Fruit fly (Drosophila melanogaster) whole organism, embryonic: ENCODE results near the gene CG7550.

Experiments used
- Asciz ChIP-seq: fragments of 200-800 bp; sonication (Bioruptor generic); optimal IDR thresholded peaks from 2 replicates; lab custom pipeline; 2017; ENCODE audit warnings: missing biosample characterization, mild to moderate bottlenecking, missing genetic modification characterization, missing genetic modification reagents
- Atf6 ChIP-seq: fragments of 200-800 bp; sonication (Bioruptor generic); IDR thresholded peaks from 2 replicates; pipeline ENCODE4 v1.3.6; 2022; ENCODE audit warnings: missing biosample characterization, missing genetic modification characterization
- CG12659 ChIP-seq: fragments of 200-800 bp; sonication (Bioruptor generic); optimal IDR thresholded peaks from 3 replicates; lab custom pipeline; 2017; ENCODE audit warnings: mild to moderate bottlenecking, missing biosample characterization, missing genetic modification reagents, missing genetic modification characterization
- CG14860 ChIP-seq: fragments of 200-800 bp; sonication (Bioruptor generic); IDR thresholded peaks from 3 replicates; pipeline ENCODE4 v1.3.6; 2022; ENCODE audit warnings: missing biosample characterization, missing genetic modification characterization; ENCODE audit not compliant: partially characterized antibody
- CG1529 ChIP-seq: fragments of 200-800 bp; sonication (Bioruptor generic); optimal IDR thresholded peaks from 3 replicates; lab custom pipeline; 2018; ENCODE audit warnings: missing biosample characterization, missing genetic modification characterization
- CG17568 ChIP-seq: fragments of 200-800 bp; sonication (Bioruptor generic); optimal IDR thresholded peaks from 2 replicates; lab custom pipeline; 2018; ENCODE audit warnings: missing biosample characterization, mild to moderate bottlenecking, missing genetic modification characterization, moderate library complexity
- CG17802 ChIP-seq: fragments of 200-800 bp; sonication (Bioruptor generic); optimal IDR thresholded peaks from 2 replicates; lab custom pipeline; 2018; ENCODE audit warnings: missing biosample characterization, mild to moderate bottlenecking, missing genetic modification characterization, moderate library complexity
- CG17912 ChIP-seq: fragments of 200-800 bp; sonication (Bioruptor generic); optimal IDR thresholded peaks from 2 replicates; lab custom pipeline; 2018; ENCODE audit warnings: missing biosample characterization, mild to moderate bottlenecking, missing genetic modification characterization
- CG18599 ChIP-seq: fragments of 200-800 bp; sonication (Bioruptor generic); optimal IDR thresholded peaks from 3 replicates; lab custom pipeline; 2017; ENCODE audit warnings: missing biosample characterization, missing genetic modification characterization, mild to moderate bottlenecking, moderate library complexity, missing genetic modification reagents
- CG2875 ChIP-seq: fragments of 200-800 bp; sonication (Bioruptor generic); optimal IDR thresholded peaks from 2 replicates; lab custom pipeline; 2017; ENCODE audit warnings: missing biosample characterization, mild to moderate bottlenecking, missing genetic modification characterization, missing genetic modification reagents
- CG2889 ChIP-seq: fragments of 200-800 bp; sonication (Bioruptor generic); IDR thresholded peaks from 3 replicates; pipeline ENCODE4 v1.3.6; 2022; ENCODE audit warnings: missing biosample characterization, missing genetic modification characterization
- CG3065 ChIP-seq: fragments of 200-800 bp; sonication (Bioruptor generic); optimal IDR thresholded peaks from 2 replicates; lab custom pipeline; 2016; ENCODE audit warnings: missing biosample characterization, missing genetic modification characterization
- CG31388 ChIP-seq: fragments of 200-800 bp; sonication (Bioruptor generic); optimal IDR thresholded peaks from 2 replicates; lab custom pipeline; 2016; ENCODE audit warnings: missing biosample characterization, missing genetic modification characterization
- CG34224 ChIP-seq: fragments of 200-800 bp; sonication (Bioruptor generic); IDR thresholded peaks from 3 replicates; pipeline ENCODE4 v1.3.6; 2022; ENCODE audit warnings: missing biosample characterization, missing genetic modification characterization; ENCODE audit not compliant: partially characterized antibody
- CG3726 ChIP-seq: fragments of 200-800 bp; sonication (Bioruptor generic); IDR thresholded peaks from 3 replicates; pipeline ENCODE4, ENCODE4 v1.3.6; 2022; ENCODE audit warnings: missing biosample characterization, missing genetic modification characterization
- CG42726 ChIP-seq: fragments of 200-800 bp; sonication (Bioruptor generic); IDR thresholded peaks from 2 replicates; pipeline ENCODE4 v1.3.6; 2022; ENCODE audit warnings: missing biosample characterization, missing genetic modification characterization; ENCODE audit not compliant: partially characterized antibody
- CG4360 ChIP-seq: fragments of 200-800 bp; sonication (Bioruptor generic); IDR thresholded peaks from 2 replicates; pipeline ENCODE4 v1.3.6; 2022; ENCODE audit warnings: missing biosample characterization, missing genetic modification characterization
- CG6683 ChIP-seq: fragments of 200-800 bp; sonication (Bioruptor generic); optimal IDR thresholded peaks from 2 replicates; lab custom pipeline; 2017; ENCODE audit warnings: missing biosample characterization, mild to moderate bottlenecking, missing genetic modification characterization, missing genetic modification reagents
- CG6765 ChIP-seq: fragments of 200-800 bp; sonication (Bioruptor generic); optimal IDR thresholded peaks from 3 replicates; lab custom pipeline; 2017; ENCODE audit warnings: missing biosample characterization, mild to moderate bottlenecking, missing genetic modification characterization
- CG8388 ChIP-seq: fragments of 200-800 bp; sonication (Bioruptor generic); optimal IDR thresholded peaks from 2 replicates; lab custom pipeline; 2019; ENCODE audit warnings: missing biosample characterization, mild to moderate bottlenecking, missing genetic modification characterization, moderate library complexity
- CG9437 ChIP-seq: fragments of 200-800 bp; sonication (Bioruptor generic); optimal IDR thresholded peaks from 2 replicates; lab custom pipeline; 2018; ENCODE audit warnings: missing biosample characterization, mild to moderate bottlenecking, missing genetic modification characterization
- D19A ChIP-seq: fragments of 200-800 bp; optimal IDR thresholded peaks from 3 replicates; lab custom pipeline; 2019; ENCODE audit warnings: missing biosample characterization, mild to moderate bottlenecking, missing genetic modification characterization, moderate library complexity
- Doc3 ChIP-seq: fragments of 200-800 bp; sonication (Bioruptor generic); IDR thresholded peaks from 3 replicates; pipeline ENCODE4 v1.3.6; 2022; ENCODE audit warnings: missing biosample characterization, missing genetic modification characterization; ENCODE audit not compliant: partially characterized antibody
- Gug ChIP-seq: fragments of 200-800 bp; sonication (Bioruptor generic); IDR thresholded peaks from 4 replicates; pipeline ENCODE4 v1.3.6; 2022; ENCODE audit warnings: missing biosample characterization, missing genetic modification characterization
- MTF-1 ChIP-seq: fragments of 200-800 bp; sonication (Bioruptor generic); optimal IDR thresholded peaks from 2 replicates; lab custom pipeline; 2018; ENCODE audit warnings: missing biosample characterization, mild to moderate bottlenecking, missing genetic modification characterization, borderline replicate concordance
- NC2β ChIP-seq: fragments of 200-800 bp; sonication (Bioruptor generic); optimal IDR thresholded peaks from 2 replicates; lab custom pipeline; 2016; ENCODE audit warnings: missing biosample characterization, missing genetic modification characterization
- NFAT ChIP-seq: fragments of 200-800 bp; sonication (Bioruptor generic); IDR thresholded peaks from 2 replicates; pipeline ENCODE4 v1.3.6; 2022; ENCODE audit warnings: missing biosample characterization, missing genetic modification characterization
- Nf-YB ChIP-seq: fragments of 200-800 bp; sonication (Bioruptor generic); optimal IDR thresholded peaks from 3 replicates; lab custom pipeline; 2019; ENCODE audit warnings: missing biosample characterization, mild to moderate bottlenecking, missing genetic modification characterization, moderate library complexity
- Ptx1 ChIP-seq: fragments of 200-800 bp; sonication (Bioruptor generic); IDR thresholded peaks from 2 replicates; pipeline ENCODE4 v1.3.6; 2022; ENCODE audit warnings: missing biosample characterization, missing genetic modification characterization
- Usf ChIP-seq: fragments of 200-800 bp; sonication (Bioruptor generic); optimal IDR thresholded peaks from 2 replicates; lab custom pipeline; 2017; ENCODE audit warnings: missing genotype, missing biosample characterization, missing genetic modification characterization
- bigmax ChIP-seq: fragments of 200-800 bp; sonication (Bioruptor generic); optimal IDR thresholded peaks from 2 replicates; lab custom pipeline; 2018; ENCODE audit warnings: missing biosample characterization, mild to moderate bottlenecking, missing genetic modification characterization
- bowl ChIP-seq: fragments of 200-800 bp; sonication (Bioruptor generic); IDR thresholded peaks from 2 replicates; pipeline ENCODE4 v1.3.6; 2022; ENCODE audit warnings: missing biosample characterization, missing genetic modification characterization
- btn ChIP-seq: fragments of 200-800 bp; sonication (Bioruptor generic); optimal IDR thresholded peaks from 2 replicates; lab custom pipeline; 2016; ENCODE audit warnings: missing biosample characterization, missing genetic modification characterization
- chinmo ChIP-seq: fragments of 200-800 bp; sonication (Bioruptor generic); IDR thresholded peaks from 4 replicates; pipeline ENCODE4 v1.3.6; 2022; ENCODE audit warnings: missing biosample characterization, missing genetic modification characterization; ENCODE audit not compliant: partially characterized antibody
- crp ChIP-seq, 2 experiments: fragments of 200-800 bp; sonication (Bioruptor generic); optimal IDR thresholded peaks; 2 replicates in 1 of 2; 3 replicates in 1 of 2; lab custom pipeline; 2017; ENCODE audit warnings: missing biosample characterization in 2 of 2, missing genetic modification characterization in 2 of 2, mild to moderate bottlenecking in 1 of 2, moderate library complexity in 1 of 2
- danr ChIP-seq: fragments of 200-800 bp; sonication (Bioruptor generic); IDR thresholded peaks from 2 replicates; pipeline ENCODE4 v1.3.6; 2022; ENCODE audit warnings: missing biosample characterization, missing genetic modification characterization
- dmrt11E ChIP-seq: fragments of 200-800 bp; sonication (Bioruptor generic); optimal IDR thresholded peaks from 3 replicates; lab custom pipeline; 2018; ENCODE audit warnings: missing biosample characterization, mild to moderate bottlenecking, missing genetic modification characterization, moderate library complexity
- gfzf ChIP-seq: fragments of 200-800 bp; sonication (Bioruptor generic); optimal IDR thresholded peaks from 2 replicates; lab custom pipeline; 2016; ENCODE audit warnings: missing biosample characterization, mild to moderate bottlenecking, missing genetic modification characterization, moderate library complexity
- hb ChIP-seq: fragments of 200-800 bp; sonication (Bioruptor generic); IDR thresholded peaks from 3 replicates; pipeline ENCODE4 v1.3.6; 2022; ENCODE audit warnings: missing biosample characterization, missing genetic modification characterization; ENCODE audit not compliant: partially characterized antibody
- her ChIP-seq: fragments of 200-800 bp; sonication (Bioruptor generic); optimal IDR thresholded peaks from 2 replicates; lab custom pipeline; 2016; ENCODE audit warnings: missing biosample characterization, missing genetic modification characterization
- ind ChIP-seq: fragments of 200-800 bp; sonication (Bioruptor generic); optimal IDR thresholded peaks from 3 replicates; lab custom pipeline; 2016; ENCODE audit warnings: missing biosample characterization, missing genetic modification characterization
- knrl ChIP-seq: fragments of 200-800 bp; sonication (Bioruptor generic); IDR thresholded peaks from 3 replicates; pipeline ENCODE4 v1.3.6; 2022; ENCODE audit warnings: missing biosample characterization, missing genetic modification characterization; ENCODE audit not compliant: partially characterized antibody
- lov ChIP-seq, 2 experiments: fragments of 200-800 bp in 1 of 2; fragments of >200 bp in 1 of 2; sonication (Bioruptor generic) in 1 of 2; IDR thresholded peaks in 1 of 2; optimal IDR thresholded peaks in 1 of 2; 2 replicates in 1 of 2; 3 replicates in 1 of 2; pipeline versions ENCODE4 v1.3.6 to Lab custom; 2017 to 2022; ENCODE audit warnings: missing biosample characterization in 1 of 2, missing genetic modification characterization in 1 of 2
- p53 ChIP-seq: fragments of 200-800 bp; sonication (Bioruptor generic); optimal IDR thresholded peaks from 2 replicates; lab custom pipeline; 2016; ENCODE audit warnings: missing biosample characterization, missing genetic modification characterization
- phol ChIP-seq: fragments of 200-800 bp; sonication (Bioruptor generic); optimal IDR thresholded peaks from 3 replicates; lab custom pipeline; 2018; ENCODE audit warnings: missing biosample characterization, mild to moderate bottlenecking, missing genetic modification characterization, moderate library complexity
- rib ChIP-seq: fragments of 200-800 bp; sonication (Bioruptor generic); IDR thresholded peaks from 2 replicates; pipeline ENCODE4 v1.3.6; 2022; ENCODE audit warnings: missing biosample characterization, missing genetic modification characterization
- scrt ChIP-seq: fragments of 200-800 bp; sonication (Bioruptor generic); optimal IDR thresholded peaks from 2 replicates; lab custom pipeline; 2018; ENCODE audit warnings: missing biosample characterization, mild to moderate bottlenecking, missing genetic modification characterization, moderate library complexity
- tup ChIP-seq: fragments of 200-800 bp; sonication (Bioruptor generic); optimal IDR thresholded peaks from 2 replicates; lab custom pipeline; 2016; ENCODE audit warnings: missing biosample characterization, mild to moderate bottlenecking, missing genetic modification characterization, moderate library complexity
- zf30C ChIP-seq: fragments of 200-800 bp; sonication (Bioruptor generic); optimal IDR thresholded peaks from 3 replicates; lab custom pipeline; 2018; ENCODE audit warnings: missing biosample characterization, mild to moderate bottlenecking, missing genetic modification characterization

Gene CG7550

DNA sequence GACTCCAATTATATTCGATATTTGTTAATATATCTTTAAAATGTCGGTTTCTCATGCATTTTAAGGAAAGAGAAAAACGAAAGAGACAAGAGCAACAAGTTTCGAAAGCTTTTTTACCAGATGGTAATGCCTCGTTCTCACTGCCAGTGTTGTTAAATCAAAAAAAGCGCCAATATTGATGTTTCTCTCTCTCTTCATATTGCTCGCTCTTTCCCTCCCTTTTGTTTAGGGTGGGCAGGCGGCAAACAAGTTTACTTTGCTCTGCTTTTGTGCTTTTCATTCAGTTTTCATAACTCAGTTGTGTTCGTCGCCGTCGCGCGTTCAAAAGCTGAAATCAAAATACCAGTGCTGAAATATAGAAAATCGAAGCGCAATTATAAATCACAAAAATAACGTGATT lies 42.5 kb downstream of the CG7550 start (continued):
- TF ChIP-seq CG14860 (GFP tag; lab: Robert Waterston, UW) (no peak), CG42726 (no peak), Usf (GFP tag; lab: Kevin White, UChicago) (no peak), p53 (GFP tag; lab: Kevin White, UChicago) (no peak), CG3726 (GFP tag; lab: Robert Waterston, UW) (no peak), tup (GFP tag; lab: Kevin White, UChicago) (peak; percentile 6), D19A (tag; lab: Kevin White, UChicago) (peak; percentile 34), CG9437 (no peak), chinmo (GFP tag; lab: Robert Waterston, UW) (peak; percentile 77; the same call in 2 of the 4 replicates), hb (GFP tag; lab: Robert Waterston, UW) (no peak), CG2889 (GFP tag; lab: Robert Waterston, UW) (no peak), CG31388 (GFP tag; lab: Kevin White, UChicago) (no peak), knrl (GFP tag; lab: Robert Waterston, UW) (no peak), Doc3 (no peak), her (GFP tag; lab: Kevin White, UChicago) (peak; percentile 69), Nf-YB (no peak), CG3065 (GFP tag; lab: Kevin White, UChicago) (no peak), CG34224 (GFP tag; lab: Robert Waterston, UW) (no peak; the same call in 2 of the 3 replicates), CG4360 (GFP tag; lab: Robert Waterston, UW) (no peak), dmrt11E (no peak), ind (GFP tag; lab: Kevin White, UChicago) (peak; percentile 5), bigmax (GFP tag; lab: Kevin White, UChicago) (no peak), NFAT (GFP tag; lab: Robert Waterston, UW) (no peak; the same call in 1 of the 2 replicates), scrt (GFP tag; lab: Kevin White, UChicago) (peak; percentile 98), crp (GFP tag; optimal IDR thresholded peaks at IDR 0.05; lab: Kevin White, UChicago) (no peak), Asciz (peak; percentile 0), CG6765 (GFP tag; lab: Kevin White, UChicago) (peak; percentile 66), gfzf (GFP tag; lab: Kevin White, UChicago) (no peak), zf30C (GFP tag; lab: Kevin White, UChicago) (no peak), lov (optimal IDR thresholded peaks at IDR 0.05; lab: Kevin White, UChicago) (no peak), lov (GFP tag; IDR thresholded peaks at IDR 0.05; lab: Robert Waterston, UW) (no peak; the same call in 2 of the 3 replicates), NC2β (no peak), CG1529 (peak; percentile 29), CG17912 (peak; percentile 21), bowl (GFP tag; lab: Robert Waterston, UW) (no peak), MTF-1 (peak; percentile 74), CG12659 (GFP tag; lab: Kevin White, UChicago) (peak; percentile 44), CG17568 (GFP tag; lab: Kevin White, UChicago) (peak; percentile 77), CG6683 (GFP tag; lab: Kevin White, UChicago) (no peak), Ptx1 (no peak), danr (GFP tag; lab: Robert Waterston, UW) (no peak), CG17802 (no peak), CG8388 (no peak), btn (no peak), rib (GFP tag; lab: Robert Waterston, UW) (peak; percentile 31; the same call in 1 of the 2 replicates), Gug (GFP tag; lab: Robert Waterston, UW) (no peak), CG2875 (GFP tag; lab: Kevin White, UChicago) (peak; percentile 21), Atf6 (GFP tag; lab: Robert Waterston, UW) (peak; percentile 55; the same call in 1 of the 2 replicates), CG18599 (peak; percentile 75), phol (tag; lab: Kevin White, UChicago) (no peak)
